Worm (Caenorhabditis elegans): ENCODE data around the gene rad-51.
A peak's percentile ranks its signal among the peaks of the same experiment; 100 is the strongest.
"Not testable (repeated sequence)": the region's sequence is repeated elsewhere in the genome, so short reads cannot be mapped to it uniquely, and the experiment has no call there.

Gene rad-51

DNA sequence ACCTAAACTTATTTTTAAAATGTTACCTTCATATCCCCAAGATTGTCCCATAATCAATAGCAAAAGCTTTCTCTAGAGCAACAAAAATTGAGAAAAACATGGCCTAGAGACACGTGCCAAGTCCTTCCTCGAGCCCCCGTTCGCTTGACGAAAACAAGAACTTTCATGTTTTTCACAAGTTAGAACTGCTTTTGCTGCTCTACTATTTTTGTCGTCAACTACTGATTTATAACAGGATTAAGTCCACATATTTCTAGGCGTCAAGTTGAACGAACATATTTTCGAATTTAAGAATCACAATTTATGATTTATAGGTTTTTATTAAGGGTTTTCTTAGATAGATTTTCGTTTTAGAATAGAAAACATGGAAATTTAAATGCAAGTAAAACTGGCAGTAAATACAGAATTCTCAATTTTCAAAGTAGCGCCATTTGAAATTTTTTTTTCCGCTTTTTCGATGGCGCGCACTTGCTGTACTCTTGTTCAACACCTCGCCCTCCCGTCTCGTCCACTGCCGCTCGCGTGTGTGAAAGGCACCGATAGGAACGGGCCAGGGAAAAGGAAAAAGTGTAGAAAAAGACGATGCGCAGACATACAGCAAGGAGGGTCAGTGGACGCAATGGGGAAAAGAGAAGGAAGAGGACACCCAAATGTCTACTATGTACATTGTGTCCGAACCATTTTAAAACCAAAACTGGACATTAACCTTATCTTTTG, at the start of gene rad-51:
Gene rad-51, minus strand, starts transcription at position 51 of the 717 bp plus-strand sequence.
- no peak for TF ChIP-seq fax-1 (tag; optimal IDR thresholded peaks at IDR 0.05)
- TF ChIP-seq eyg-1 (tag; optimal IDR thresholded peaks at IDR 0.05) = no peak
- TF ChIP-seq unc-42 (tag; optimal IDR thresholded peaks at IDR 0.05) = peak; percentile 42
- TF ChIP-seq tbx-2 (tag; optimal IDR thresholded peaks at IDR 0.05) = peak; percentile 65
- TF ChIP-seq nfya-1 (tag; optimal IDR thresholded peaks at IDR 0.05) = peak; percentile 84
- TF ChIP-seq ceh-18 (tag; optimal IDR thresholded peaks at IDR 0.05) = peak; percentile 6
- TF ChIP-seq pha-4 (tag; optimal IDR thresholded peaks at IDR 0.05) = no peak
- peak; percentile 12 for TF ChIP-seq ceh-34 (tag; optimal IDR thresholded peaks at IDR 0.05)
- peak; percentile 54 for TF ChIP-seq ceh-31 (tag; optimal IDR thresholded peaks at IDR 0.05)
- no peak for TF ChIP-seq nhr-232 (tag; optimal IDR thresholded peaks at IDR 0.05)
- TF ChIP-seq rnt-1 (tag; optimal IDR thresholded peaks at IDR 0.05) = peak; percentile 14
- peak; percentile 12 for TF ChIP-seq F13H6.1 (tag; optimal IDR thresholded peaks at IDR 0.05)

DNA sequence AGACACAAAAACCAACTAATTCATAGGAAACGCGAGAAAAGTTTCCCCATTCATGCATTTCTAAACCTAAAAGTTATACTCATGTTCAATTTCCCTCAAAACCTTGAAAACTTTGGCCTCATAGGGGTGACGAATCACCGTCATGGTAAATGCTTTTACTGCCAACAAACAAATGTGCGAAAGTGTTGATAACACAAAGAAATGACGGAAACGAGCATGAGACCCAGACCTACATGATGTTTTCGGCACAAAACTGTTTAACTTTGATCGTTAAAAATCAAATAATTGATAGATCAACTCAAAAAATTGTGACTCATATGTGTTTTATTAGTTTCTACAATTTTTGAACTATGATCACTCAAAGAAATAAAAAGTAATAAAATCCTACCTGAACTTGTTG, 47.8 kb upstream of the rad-51 start:
- TF ChIP-seq ceh-14 (tag; optimal IDR thresholded peaks at IDR 0.05) (no peak), nhr-11 (tag; optimal IDR thresholded peaks at IDR 0.05) (no peak), hlh-8 (tag; optimal IDR thresholded peaks at IDR 0.05) (no peak), ama-1 (optimal IDR thresholded peaks at IDR 0.05) (no peak), fax-1 (tag; optimal IDR thresholded peaks at IDR 0.05) (no peak), lim-6 (tag; optimal IDR thresholded peaks at IDR 0.05) (no peak), pha-4 (tag; optimal IDR thresholded peaks at IDR 0.05) (no peak), unc-3 (GFP tag; conservative IDR thresholded peaks at IDR 0.05) (no peak), unc-3 (tag; optimal IDR thresholded peaks at IDR 0.05) (no peak), ets-4 (tag; optimal IDR thresholded peaks at IDR 0.05) (no peak), ceh-24 (tag; optimal IDR thresholded peaks at IDR 0.05) (no peak), Y22D7AL.16 (tag; optimal IDR thresholded peaks at IDR 0.05) (no peak), unc-86 (tag; optimal IDR thresholded peaks at IDR 0.05) (no peak), pat-9 (tag; optimal IDR thresholded peaks at IDR 0.05) (no peak), sox-2 (GFP tag; IDR thresholded peaks at IDR 0.05) (no peak), sdc-2 (tag; optimal IDR thresholded peaks at IDR 0.05) (no peak)

DNA sequence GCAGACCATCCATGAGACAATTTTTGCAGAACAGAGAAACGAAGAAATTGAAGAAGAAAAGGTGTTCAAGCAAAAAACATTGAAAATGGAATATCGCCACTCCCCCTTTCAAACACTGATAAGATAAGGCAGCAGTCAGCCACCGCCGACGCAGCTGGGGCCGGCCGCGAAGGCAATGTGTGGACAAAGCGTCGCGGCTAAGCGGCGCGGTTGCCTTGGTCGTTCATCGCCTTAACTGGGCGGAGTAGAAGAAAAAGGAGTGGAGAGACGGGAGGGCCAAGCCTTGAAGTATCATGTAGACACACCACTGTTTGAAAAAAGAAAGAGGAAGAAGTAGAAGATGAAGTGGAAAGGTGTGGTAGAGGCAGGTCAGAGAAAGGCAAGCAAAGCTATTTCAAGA, 46.9 kb upstream of the rad-51 start:
- TF ChIP-seq tbx-7 (tag; optimal IDR thresholded peaks at IDR 0.05) (no peak), Y22D7AL.16 (tag; optimal IDR thresholded peaks at IDR 0.05) (no peak), ceh-14 (tag; optimal IDR thresholded peaks at IDR 0.05) (peak; percentile 21), lim-6 (tag; optimal IDR thresholded peaks at IDR 0.05) (no peak), ceh-2 (tag; optimal IDR thresholded peaks at IDR 0.05) (no peak), pqm-1 (tag; optimal IDR thresholded peaks at IDR 0.05) (peak; percentile 6), elt-2 (tag; optimal IDR thresholded peaks at IDR 0.05) (peak; percentile 56), ref-2 (tag; optimal IDR thresholded peaks at IDR 0.05) (peak; percentile 58), K09A11.1 (tag; optimal IDR thresholded peaks at IDR 0.05; ENCODE audit: insufficient read depth) (no peak), ceh-31 (tag; optimal IDR thresholded peaks at IDR 0.05) (peak; percentile 30), ceh-34 (tag; optimal IDR thresholded peaks at IDR 0.05) (peak; percentile 13), hlh-6 (tag; optimal IDR thresholded peaks at IDR 0.05) (peak; percentile 15)

DNA sequence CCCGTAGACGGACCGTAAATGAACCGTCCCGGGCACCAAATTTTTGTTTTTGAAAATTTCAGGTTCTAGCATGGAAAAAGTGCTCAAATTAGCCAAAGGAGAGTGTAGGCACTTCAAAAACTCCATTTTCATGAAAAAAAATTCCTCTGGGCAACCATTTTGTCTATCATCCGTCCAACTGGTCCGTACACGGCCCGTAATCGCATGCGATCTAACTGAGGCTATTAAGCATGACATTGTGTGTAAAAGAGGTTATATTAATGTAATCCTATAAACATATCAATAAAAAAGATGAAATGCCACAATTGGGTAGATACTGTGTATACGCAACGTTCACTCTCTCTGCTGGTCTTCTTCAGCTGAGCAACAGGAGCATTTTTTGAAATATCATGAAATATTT, 38.6 kb upstream of the rad-51 start, which contains the start of gene R09E10.1:
Gene R09E10.1, minus strand, starts transcription at position 101 of the 400 bp plus-strand sequence.
- not testable (repeated sequence) for TF ChIP-seq unc-3 (GFP tag; conservative IDR thresholded peaks at IDR 0.05); unc-3 (tag; optimal IDR thresholded peaks at IDR 0.05); pat-9 (tag; optimal IDR thresholded peaks at IDR 0.05); ceh-22 (tag; optimal IDR thresholded peaks at IDR 0.05)

DNA sequence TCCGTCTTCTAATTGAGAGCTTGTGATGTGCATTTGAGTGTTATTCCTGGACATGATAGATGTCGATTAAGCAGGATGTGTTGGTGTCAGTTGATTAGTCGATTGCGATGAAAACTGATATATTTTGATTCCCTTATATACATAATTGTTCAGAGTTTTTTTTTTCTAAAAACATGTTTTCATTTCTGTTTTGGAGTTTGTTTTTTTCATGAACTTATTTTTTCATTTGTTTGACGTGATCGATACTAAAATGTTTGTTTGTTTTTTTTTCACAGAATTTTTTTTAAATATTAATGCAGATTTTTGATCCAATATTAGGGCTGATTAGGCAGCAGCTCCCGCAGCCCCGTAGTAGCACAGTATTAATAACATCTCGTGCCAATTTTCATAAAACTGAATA, 34.2 kb upstream of the rad-51 start, which contains the start of gene R09E10.2:
Gene R09E10.2, minus strand, starts transcription at position 101 of the 400 bp plus-strand sequence.
- no peak for TF ChIP-seq ets-4 (tag; optimal IDR thresholded peaks at IDR 0.05)
- no peak for TF ChIP-seq ama-1 (optimal IDR thresholded peaks at IDR 0.05)
- no peak for TF ChIP-seq Y22D7AL.16 (tag; optimal IDR thresholded peaks at IDR 0.05)
- no peak for TF ChIP-seq hlh-15 (tag; optimal IDR thresholded peaks at IDR 0.05)
- no peak for TF ChIP-seq rnt-1 (tag; optimal IDR thresholded peaks at IDR 0.05)
- TF ChIP-seq nhr-11 (tag; optimal IDR thresholded peaks at IDR 0.05) = no peak
- TF ChIP-seq K02D7.2 (tag; optimal IDR thresholded peaks at IDR 0.05) = no peak
- TF ChIP-seq pros-1 (tag; optimal IDR thresholded peaks at IDR 0.05) = no peak
- TF ChIP-seq tbx-2 (tag; optimal IDR thresholded peaks at IDR 0.05) = no peak
- no peak for TF ChIP-seq hlh-30 (tag; optimal IDR thresholded peaks at IDR 0.05; ENCODE audit: insufficient read depth)
- no peak for TF ChIP-seq pax-1 (tag; optimal IDR thresholded peaks at IDR 0.05)
- no peak for TF ChIP-seq zip-5 (tag; optimal IDR thresholded peaks at IDR 0.05)
- TF ChIP-seq ceh-22 (tag; optimal IDR thresholded peaks at IDR 0.05) = no peak
- no peak for TF ChIP-seq gmeb-2 (tag; optimal IDR thresholded peaks at IDR 0.05)
- TF ChIP-seq elt-4 (tag; optimal IDR thresholded peaks at IDR 0.05) = no peak

Data from whole organism, late embryonic.